Worm (Caenorhabditis elegans): ENCODE measurements around the gene C25G4.8.

The C25G4.8 gene

ce11 chrIV:12427687-12428284, 35.5 kb downstream of the C25G4.8 start:
- TF ChIP-seq ceh-19 (GFP tag; optimal IDR thresholded peaks at IDR 0.05) = no peak
- no peak for TF ChIP-seq ceh-9 (tag; optimal IDR thresholded peaks at IDR 0.05)
- TF ChIP-seq F13H6.1 (tag; optimal IDR thresholded peaks at IDR 0.05) = peak; percentile 25
- TF ChIP-seq ztf-16 (tag; optimal IDR thresholded peaks at IDR 0.05) = peak; percentile 78
- TF ChIP-seq unc-42 (tag; optimal IDR thresholded peaks at IDR 0.05) = peak; percentile 0
- peak; percentile 30 for TF ChIP-seq ceh-18 (tag; optimal IDR thresholded peaks at IDR 0.05)
- no peak for TF ChIP-seq ceh-34 (tag; optimal IDR thresholded peaks at IDR 0.05)
- TF ChIP-seq pax-1 (tag; optimal IDR thresholded peaks at IDR 0.05) = no peak
- no peak for TF ChIP-seq tbx-2 (tag; optimal IDR thresholded peaks at IDR 0.05)

ce11 chrIV:12425595-12425994, 37.7 kb downstream of the C25G4.8 start:
- no peak for TF ChIP-seq pha-2 (tag; optimal IDR thresholded peaks at IDR 0.05)
- no peak for TF ChIP-seq fkh-10 (GFP tag; optimal IDR thresholded peaks at IDR 0.05)
- no peak for TF ChIP-seq K09A11.1 (tag; optimal IDR thresholded peaks at IDR 0.05; ENCODE audit: insufficient read depth)
- TF ChIP-seq nhr-11 (tag; optimal IDR thresholded peaks at IDR 0.05) = no peak
- TF ChIP-seq syd-9 (tag; optimal IDR thresholded peaks at IDR 0.05) = no peak
- TF ChIP-seq ceh-9 (tag; optimal IDR thresholded peaks at IDR 0.05) = no peak
- no peak for TF ChIP-seq ceh-2 (tag; optimal IDR thresholded peaks at IDR 0.05)
- TF ChIP-seq ceh-31 (tag; optimal IDR thresholded peaks at IDR 0.05) = no peak

DNA sequence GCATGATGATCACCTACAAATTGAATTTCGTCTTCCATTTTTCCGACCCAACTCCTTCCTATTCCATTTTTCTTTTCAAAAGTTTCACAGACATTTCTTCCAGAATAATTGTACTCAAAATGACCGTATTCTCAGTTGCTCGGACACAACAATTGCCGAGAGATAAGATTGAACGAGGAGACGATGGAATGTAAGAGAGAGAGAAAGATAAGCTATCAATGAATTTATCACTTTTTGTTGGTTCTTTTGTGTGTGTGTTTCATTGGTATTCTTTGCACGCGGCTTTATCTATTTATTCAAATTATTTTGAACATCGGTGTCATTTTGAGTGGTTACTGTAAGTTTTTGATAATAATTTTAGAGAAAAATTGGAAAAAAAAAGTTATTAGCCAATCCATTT, 42.8 kb downstream of the C25G4.8 start, which contains the start of gene ugt-65:
ugt-65 (plus strand) TSS at position 229 of the 400 bp plus-strand sequence.
- TF ChIP-seq elt-2 (tag; optimal IDR thresholded peaks at IDR 0.05) (peak; percentile 86), npax-4 (tag; optimal IDR thresholded peaks at IDR 0.05) (no peak)

DNA sequence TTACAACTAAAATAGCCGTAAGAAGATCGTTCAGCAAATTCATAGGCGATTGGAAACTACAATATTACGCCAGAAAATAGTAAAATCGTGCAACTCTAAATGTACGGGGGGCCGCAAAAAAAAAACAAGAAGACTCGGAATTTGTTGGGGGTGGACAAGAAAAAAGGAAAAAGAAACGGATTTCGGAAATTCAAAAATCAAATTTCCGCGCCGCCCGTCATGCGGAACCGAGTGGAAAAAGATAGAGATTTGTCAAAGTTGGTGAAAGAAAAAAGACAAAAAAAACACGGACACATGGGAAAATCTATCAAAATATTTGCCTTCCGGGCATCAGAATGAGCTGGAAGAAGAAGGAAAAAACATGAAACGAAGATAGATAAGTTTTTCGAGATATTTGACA, 44.0 kb downstream of the C25G4.8 start:
- TF ChIP-seq unc-42 (tag; optimal IDR thresholded peaks at IDR 0.05) (peak; percentile 86), ama-1 (optimal IDR thresholded peaks at IDR 0.05) (no peak)

ce11 chrIV:12417536-12418195, 45.6 kb downstream of the C25G4.8 start, which contains the start of gene F08G5.3:
F08G5.3 (minus strand) TSS chrIV:12417586.
- TF ChIP-seq pqm-1 (tag; optimal IDR thresholded peaks at IDR 0.05) (no peak), zip-5 (tag; optimal IDR thresholded peaks at IDR 0.05) (no peak), ceh-18 (tag; optimal IDR thresholded peaks at IDR 0.05) (peak; percentile 31), lin-11 (tag; optimal IDR thresholded peaks at IDR 0.05) (no peak), sox-2 (GFP tag; IDR thresholded peaks at IDR 0.05) (no peak), hlh-13 (GFP tag; optimal IDR thresholded peaks at IDR 0.05) (no peak), sdc-2 (tag; optimal IDR thresholded peaks at IDR 0.05) (no peak), unc-55 (GFP tag; optimal IDR thresholded peaks at IDR 0.05) (no peak), ceh-6 (GFP tag; optimal IDR thresholded peaks at IDR 0.05) (peak; percentile 33), pha-2 (tag; optimal IDR thresholded peaks at IDR 0.05) (no peak), syd-9 (tag; optimal IDR thresholded peaks at IDR 0.05) (no peak), ceh-22 (tag; optimal IDR thresholded peaks at IDR 0.05) (no peak), che-1 (tag; optimal IDR thresholded peaks at IDR 0.05) (no peak), gmeb-2 (tag; optimal IDR thresholded peaks at IDR 0.05) (no peak), ceh-48 (tag; optimal IDR thresholded peaks at IDR 0.05) (no peak), ama-1 (optimal IDR thresholded peaks at IDR 0.05) (no peak), unc-3 (GFP tag; conservative IDR thresholded peaks at IDR 0.05) (peak; percentile 43; the same call in 1 of the 2 replicates), unc-3 (tag; optimal IDR thresholded peaks at IDR 0.05) (no peak), C38D4.7 (GFP tag; optimal IDR thresholded peaks at IDR 0.05) (peak; percentile 37), elt-2 (tag; optimal IDR thresholded peaks at IDR 0.05) (peak; percentile 58), pros-1 (tag; optimal IDR thresholded peaks at IDR 0.05) (no peak), mec-3 (tag; optimal IDR thresholded peaks at IDR 0.05; ENCODE audit: borderline replicate concordance) (no peak), nhr-11 (tag; optimal IDR thresholded peaks at IDR 0.05) (no peak), ttx-3 (tag; optimal IDR thresholded peaks at IDR 0.05) (no peak), sox-4 (tag; optimal IDR thresholded peaks at IDR 0.05) (no peak), lim-6 (tag; optimal IDR thresholded peaks at IDR 0.05) (no peak), Y22D7AL.16 (tag; optimal IDR thresholded peaks at IDR 0.05) (no peak), fax-1 (tag; optimal IDR thresholded peaks at IDR 0.05) (no peak), ceh-19 (GFP tag; optimal IDR thresholded peaks at IDR 0.05) (peak; percentile 22), pat-9 (tag; optimal IDR thresholded peaks at IDR 0.05) (no peak), hlh-8 (tag; optimal IDR thresholded peaks at IDR 0.05) (no peak)
